Fruit fly (Drosophila melanogaster) whole organism, embryonic: ENCODE data around the gene Pif1.

ENCODE experiments used
- Bgb ChIP-seq: fragments of 200-800 bp; sonication (Bioruptor generic); IDR thresholded peaks from 2 replicates; pipeline ENCODE4 v1.3.6; 2022; ENCODE audit warnings: missing biosample characterization, missing genetic modification characterization; ENCODE audit not compliant: partially characterized antibody
- CG10209 ChIP-seq: fragments of 200-800 bp; sonication (Bioruptor generic); optimal IDR thresholded peaks from 3 replicates; lab custom pipeline; 2017; ENCODE audit warnings: missing biosample characterization, mild to moderate bottlenecking, missing genetic modification characterization, missing genetic modification reagents
- CG10274 ChIP-seq: fragments of 200-800 bp; sonication (Bioruptor generic); optimal IDR thresholded peaks from 3 replicates; lab custom pipeline; 2017; ENCODE audit warnings: missing biosample characterization, mild to moderate bottlenecking, missing genetic modification characterization
- CG10431 ChIP-seq: fragments of 200-800 bp; sonication (Bioruptor generic); optimal IDR thresholded peaks from 3 replicates; lab custom pipeline; 2018; ENCODE audit warnings: missing biosample characterization, mild to moderate bottlenecking, missing genetic modification characterization
- CG10543 ChIP-seq: fragments of 200-800 bp; sonication (Bioruptor generic); optimal IDR thresholded peaks from 3 replicates; lab custom pipeline; 2017; ENCODE audit warnings: missing biosample characterization, mild to moderate bottlenecking, missing genetic modification characterization, moderate library complexity
- CG10979 ChIP-seq: fragments of 200-800 bp; sonication (Bioruptor generic); optimal IDR thresholded peaks from 2 replicates; lab custom pipeline; 2018; ENCODE audit warnings: missing biosample characterization, mild to moderate bottlenecking, missing genetic modification characterization, moderate library complexity
- CG12155 ChIP-seq: fragments of 200-800 bp; sonication (Bioruptor generic); optimal IDR thresholded peaks from 3 replicates; lab custom pipeline; 2016; ENCODE audit warnings: missing biosample characterization, missing genetic modification characterization
- CG12236 ChIP-seq: fragments of 200-800 bp; sonication (Bioruptor generic); optimal IDR thresholded peaks from 2 replicates; lab custom pipeline; 2016; ENCODE audit warnings: missing biosample characterization, missing genetic modification characterization
- CG14965 ChIP-seq: fragments of 200-800 bp; sonication (Bioruptor generic); optimal IDR thresholded peaks from 2 replicates; lab custom pipeline; 2016; ENCODE audit warnings: missing biosample characterization, missing genetic modification characterization, borderline replicate concordance
- CG15514 ChIP-seq: fragments of 200-800 bp; sonication (Bioruptor generic); optimal IDR thresholded peaks from 3 replicates; lab custom pipeline; 2017; ENCODE audit warnings: missing biosample characterization, missing genetic modification characterization, mild to moderate bottlenecking, moderate library complexity, missing genetic modification reagents
- CG15696 ChIP-seq: fragments of 200-800 bp; sonication (Bioruptor generic); optimal IDR thresholded peaks from 2 replicates; lab custom pipeline; 2019; ENCODE audit warnings: missing biosample characterization, mild to moderate bottlenecking, missing genetic modification characterization, moderate library complexity
- CG16815 ChIP-seq: fragments of 200-800 bp; sonication (Bioruptor generic); optimal IDR thresholded peaks from 3 replicates; lab custom pipeline; 2017; ENCODE audit warnings: missing biosample characterization, mild to moderate bottlenecking, missing genetic modification characterization
- CG17361 ChIP-seq: fragments of 200-800 bp; sonication (Bioruptor generic); IDR thresholded peaks from 3 replicates; pipeline ENCODE4 v1.3.6; 2022; ENCODE audit warnings: missing biosample characterization, missing genetic modification characterization
- CG18619 ChIP-seq: fragments of 200-800 bp; sonication (Bioruptor generic); optimal IDR thresholded peaks from 3 replicates; lab custom pipeline; 2017; ENCODE audit warnings: missing biosample characterization, mild to moderate bottlenecking, missing genetic modification characterization
- CG30020 ChIP-seq: fragments of 200-800 bp; optimal IDR thresholded peaks from 2 replicates; lab custom pipeline; 2019; ENCODE audit warnings: missing biosample characterization, mild to moderate bottlenecking, missing genetic modification characterization, moderate library complexity
- CG31441 ChIP-seq: fragments of 200-800 bp; sonication (Bioruptor generic); IDR thresholded peaks from 2 replicates; pipeline ENCODE4 v1.3.6; 2022; ENCODE audit warnings: missing biosample characterization, missing genetic modification characterization
- CG3838 ChIP-seq: fragments of 200-800 bp; sonication (Bioruptor generic); optimal IDR thresholded peaks from 3 replicates; lab custom pipeline; 2016; ENCODE audit warnings: missing biosample characterization, missing genetic modification characterization
- CG4854 ChIP-seq: fragments of 200-800 bp; sonication (Bioruptor generic); optimal IDR thresholded peaks from 2 replicates; lab custom pipeline; 2016; ENCODE audit warnings: missing biosample characterization, missing genetic modification characterization, inconsistent platforms
- CG6683 ChIP-seq: fragments of 200-800 bp; sonication (Bioruptor generic); optimal IDR thresholded peaks from 2 replicates; lab custom pipeline; 2017; ENCODE audit warnings: missing biosample characterization, mild to moderate bottlenecking, missing genetic modification characterization, missing genetic modification reagents
- CG6813 ChIP-seq: fragments of 200-800 bp; sonication (Bioruptor generic); optimal IDR thresholded peaks from 2 replicates; lab custom pipeline; 2017; ENCODE audit warnings: missing biosample characterization, missing genetic modification characterization, mild to moderate bottlenecking, moderate library complexity, missing genetic modification reagents
- CG6854 ChIP-seq: fragments of 200-800 bp; sonication (Bioruptor generic); optimal IDR thresholded peaks from 3 replicates; lab custom pipeline; 2017; ENCODE audit warnings: missing biosample characterization, mild to moderate bottlenecking, missing genetic modification characterization
- CG7745 ChIP-seq: fragments of 200-800 bp; sonication (Bioruptor generic); optimal IDR thresholded peaks from 2 replicates; lab custom pipeline; 2018; ENCODE audit warnings: missing biosample characterization, mild to moderate bottlenecking, missing genetic modification characterization, moderate library complexity
- CG7963 ChIP-seq: fragments of 200-800 bp; sonication (Bioruptor generic); IDR thresholded peaks from 3 replicates; pipeline ENCODE4 v1.3.6; 2022; ENCODE audit warnings: missing biosample characterization, missing genetic modification characterization; ENCODE audit not compliant: partially characterized antibody
- CG8290 ChIP-seq, 3 experiments: fragments of 200-800 bp; sonication (Bioruptor generic); optimal IDR thresholded peaks; 2 replicates each; lab custom pipeline; 2016 to 2019; ENCODE audit warnings: missing biosample characterization in 3 of 3, missing genetic modification characterization in 3 of 3, mild to moderate bottlenecking in 2 of 3, moderate library complexity in 1 of 3
- CG9609 ChIP-seq: fragments of 200-800 bp; sonication (Bioruptor generic); optimal IDR thresholded peaks from 3 replicates; lab custom pipeline; 2016; ENCODE audit warnings: missing biosample characterization, missing genetic modification characterization
- Dbx ChIP-seq: fragments of 200-800 bp; sonication (Bioruptor generic); IDR thresholded peaks from 3 replicates; pipeline ENCODE4 v1.3.6; 2022; ENCODE audit warnings: missing biosample characterization, missing genetic modification characterization
- Dek ChIP-seq: fragments of 200-800 bp; sonication (Bioruptor generic); optimal IDR thresholded peaks from 3 replicates; lab custom pipeline; 2019; ENCODE audit warnings: missing biosample characterization, mild to moderate bottlenecking, missing genetic modification characterization, moderate library complexity
- Doc2 ChIP-seq: fragments of 200-800 bp; sonication (Bioruptor generic); IDR thresholded peaks from 2 replicates; pipeline ENCODE4 v1.3.6; 2022; ENCODE audit warnings: missing biosample characterization, missing genetic modification characterization
- E2f2 ChIP-seq: fragments of 200-800 bp; sonication (Bioruptor generic); IDR thresholded peaks from 2 replicates; pipeline ENCODE4 v1.3.6; 2022; ENCODE audit warnings: missing biosample characterization, missing genetic modification characterization
- ERR ChIP-seq: fragments of 200-800 bp; sonication (Bioruptor generic); optimal IDR thresholded peaks from 2 replicates; lab custom pipeline; 2016; ENCODE audit warnings: missing biosample characterization, missing genetic modification characterization
- Eip74EF ChIP-seq, 2 experiments: fragments of 200-800 bp in 1 of 2; fragments of >200 bp in 1 of 2; sonication (Bioruptor generic) in 1 of 2; optimal IDR thresholded peaks; 2 replicates each; lab custom pipeline; 2017 to 2019; ENCODE audit warnings: missing biosample characterization in 2 of 2, missing genetic modification characterization in 2 of 2, mild to moderate bottlenecking in 1 of 2, moderate library complexity in 1 of 2
- Elba2 ChIP-seq: fragments of 200-800 bp; sonication (Bioruptor generic); optimal IDR thresholded peaks from 3 replicates; lab custom pipeline; 2016; ENCODE audit warnings: missing biosample characterization, missing genetic modification characterization
- GATAe ChIP-seq: fragments of 200-800 bp; sonication (Bioruptor generic); conservative IDR thresholded peaks from 2 replicates; pipeline ENCODE4 v1.3.6; 2022; ENCODE audit warnings: missing biosample characterization, missing genetic modification characterization
- H15 ChIP-seq: fragments of 200-800 bp; sonication (Bioruptor generic); IDR thresholded peaks from 3 replicates; pipeline ENCODE4 v1.3.6; 2022; ENCODE audit warnings: missing biosample characterization, missing genetic modification characterization
- H2.0 ChIP-seq: fragments of 200-800 bp; sonication (Bioruptor generic); IDR thresholded peaks from 2 replicates; pipeline ENCODE4 v1.3.6; 2022; ENCODE audit warnings: missing biosample characterization, missing genetic modification characterization
- HmgD ChIP-seq: fragments of 200-800 bp; sonication (Bioruptor generic); optimal IDR thresholded peaks from 3 replicates; lab custom pipeline; 2016; ENCODE audit warnings: missing biosample characterization, missing genetic modification characterization
- Max ChIP-seq: fragments of 200-800 bp; sonication (Bioruptor generic); optimal IDR thresholded peaks from 2 replicates; lab custom pipeline; 2016; ENCODE audit warnings: missing biosample characterization, mild to moderate bottlenecking, missing genetic modification characterization
- Mes4 ChIP-seq: fragments of 200-800 bp; sonication (Bioruptor generic); optimal IDR thresholded peaks from 2 replicates; lab custom pipeline; 2016; ENCODE audit warnings: missing biosample characterization, missing genetic modification characterization
- Opbp ChIP-seq: fragments of 200-800 bp; sonication (Bioruptor generic); IDR thresholded peaks from 3 replicates; pipeline ENCODE4 v1.3.6; 2022; ENCODE audit warnings: missing biosample characterization, missing genetic modification characterization; ENCODE audit not compliant: partially characterized antibody
- ase ChIP-seq: fragments of 200-800 bp; sonication (Bioruptor generic); IDR thresholded peaks from 3 replicates; pipeline ENCODE4 v1.3.6; 2022; ENCODE audit warnings: missing biosample characterization, missing genetic modification characterization
- cato ChIP-seq: fragments of 200-800 bp; sonication (Bioruptor generic); optimal IDR thresholded peaks from 2 replicates; lab custom pipeline; 2016; ENCODE audit warnings: missing biosample characterization, missing genetic modification characterization, borderline replicate concordance
- corto ChIP-seq: fragments of 200-800 bp; sonication (Bioruptor generic); optimal IDR thresholded peaks from 2 replicates; lab custom pipeline; 2016; ENCODE audit warnings: missing biosample characterization, mild to moderate bottlenecking, missing genetic modification characterization, moderate library complexity
- da ChIP-seq: fragments of 200-800 bp; sonication (Bioruptor generic); optimal IDR thresholded peaks from 2 replicates; lab custom pipeline; 2016; ENCODE audit warnings: missing biosample characterization, missing genetic modification characterization
- klu ChIP-seq: fragments of 200-800 bp; sonication (Bioruptor generic); IDR thresholded peaks from 2 replicates; pipeline ENCODE4 v1.3.6; 2022; ENCODE audit warnings: missing biosample characterization, missing genetic modification characterization
- sd ChIP-seq: fragments of 200-800 bp; sonication (Bioruptor generic); optimal IDR thresholded peaks from 3 replicates; lab custom pipeline; 2018; ENCODE audit warnings: missing biosample characterization, mild to moderate bottlenecking, missing genetic modification characterization, moderate library complexity
- ssp ChIP-seq: fragments of 200-800 bp; sonication (Bioruptor generic); IDR thresholded peaks from 2 replicates; pipeline ENCODE4 v1.3.6; 2022; ENCODE audit warnings: missing biosample characterization, missing genetic modification characterization
- toy ChIP-seq: fragments of 200-800 bp; sonication (Bioruptor generic); IDR thresholded peaks from 2 replicates; pipeline ENCODE4 v1.3.6; 2022; ENCODE audit warnings: missing biosample characterization, missing genetic modification characterization
- tup ChIP-seq: fragments of 200-800 bp; sonication (Bioruptor generic); optimal IDR thresholded peaks from 2 replicates; lab custom pipeline; 2016; ENCODE audit warnings: missing biosample characterization, mild to moderate bottlenecking, missing genetic modification characterization, moderate library complexity
- twi ChIP-seq: fragments of 200-800 bp; optimal IDR thresholded peaks from 2 replicates; lab custom pipeline; 2019; ENCODE audit warnings: missing biosample characterization, mild to moderate bottlenecking, missing genetic modification characterization, moderate library complexity
- vvl ChIP-seq: fragments of 200-800 bp; sonication (Bioruptor generic); IDR thresholded peaks from 2 replicates; pipeline ENCODE4 v1.3.6; 2022; ENCODE audit warnings: missing biosample characterization, missing genetic modification characterization

Gene Pif1

DNA sequence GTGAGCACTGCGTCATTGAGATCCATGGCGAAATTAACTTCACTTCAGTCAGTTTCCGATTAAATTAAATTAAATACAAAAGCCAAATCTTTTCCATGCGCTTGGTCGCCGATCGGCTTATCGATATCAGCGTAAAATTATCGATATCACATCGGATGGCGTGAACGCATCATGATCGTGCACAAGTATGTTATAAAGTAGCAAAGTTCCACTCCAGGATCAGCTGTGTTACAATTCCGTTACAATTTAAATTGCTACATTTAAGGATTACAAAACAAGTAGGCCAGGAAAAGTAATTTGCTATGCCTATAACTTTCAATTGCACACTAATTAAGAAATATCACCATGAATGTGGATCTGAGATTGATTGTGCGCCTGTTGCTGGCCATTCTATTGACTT is at the start of gene Pif1, which contains the start of gene CG31776:
TSS of gene Pif1 (minus strand) at position 136 of the 400 bp plus-strand sequence.
TSS of gene CG31776 (plus strand) at position 314 of the 400 bp plus-strand sequence.
- TF ChIP-seq H15 (GFP tag; lab: Robert Waterston, UW) (no peak), CG9609 (no peak), CG6854 (no peak), CG15696 (no peak), Bgb (GFP tag; lab: Robert Waterston, UW) (peak; percentile 92), CG8290 (GFP tag; optimal IDR thresholded peaks at IDR 0.05; lab: Kevin White, UChicago) (peak; percentile 91), CG8290 (tag; optimal IDR thresholded peaks at IDR 0.05; lab: Kevin White, UChicago) (peak; percentile 24 to 94), klu (no peak), tup (GFP tag; lab: Kevin White, UChicago) (no peak), Max (no peak), CG10979 (tag; lab: Kevin White, UChicago) (no peak), vvl (GFP tag; lab: Robert Waterston, UW) (no peak), sd (tag; lab: Kevin White, UChicago) (peak; percentile 23), CG12155 (GFP tag; lab: Kevin White, UChicago) (no peak), ssp (GFP tag; lab: Robert Waterston, UW) (peak; percentile 69), CG12236 (GFP tag; lab: Kevin White, UChicago) (no peak), corto (GFP tag; lab: Kevin White, UChicago) (no peak), Mes4 (GFP tag; lab: Kevin White, UChicago) (no peak), CG3838 (GFP tag; lab: Kevin White, UChicago) (no peak), CG4854 (no peak), CG30020 (tag; lab: Kevin White, UChicago) (peak; percentile 24), CG10209 (GFP tag; lab: Kevin White, UChicago) (no peak), HmgD (GFP tag; lab: Kevin White, UChicago) (no peak), GATAe (no peak), CG14965 (GFP tag; lab: Kevin White, UChicago) (no peak), twi (tag; lab: Kevin White, UChicago) (no peak), CG10431 (GFP tag; lab: Kevin White, UChicago) (no peak), CG6813 (GFP tag; lab: Kevin White, UChicago) (no peak), CG6683 (GFP tag; lab: Kevin White, UChicago) (no peak), cato (GFP tag; lab: Kevin White, UChicago) (no peak), Dbx (GFP tag; lab: Robert Waterston, UW) (no peak), Elba2 (GFP tag; lab: Kevin White, UChicago) (no peak), CG7745 (tag; lab: Kevin White, UChicago) (no peak), Opbp (peak; percentile 91), H2.0 (GFP tag; lab: Robert Waterston, UW) (no peak), da (GFP tag; lab: Kevin White, UChicago) (no peak), CG10543 (GFP tag; lab: Kevin White, UChicago) (no peak), ase (no peak), CG31441 (GFP tag; lab: Robert Waterston, UW) (no peak), Doc2 (no peak), toy (no peak), CG17361 (GFP tag; lab: Robert Waterston, UW) (no peak), ERR (no peak), CG7963 (GFP tag; lab: Robert Waterston, UW) (peak; percentile 66; the same call in 2 of the 3 replicates), CG15514 (GFP tag; lab: Kevin White, UChicago) (peak; percentile 64), Eip74EF (GFP tag; optimal IDR thresholded peaks at IDR 0.05; lab: Kevin White, UChicago) (no peak), CG10274 (GFP tag; lab: Kevin White, UChicago) (no peak), CG18619 (GFP tag; lab: Kevin White, UChicago) (no peak), E2f2 (GFP tag; lab: Robert Waterston, UW) (peak; percentile 37; the same call in 1 of the 2 replicates), Dek (tag; lab: Kevin White, UChicago) (no peak), CG16815 (no peak)
